6 worm cellular contexts compared by ENCODE assay signal in the genomic region with DNA sequence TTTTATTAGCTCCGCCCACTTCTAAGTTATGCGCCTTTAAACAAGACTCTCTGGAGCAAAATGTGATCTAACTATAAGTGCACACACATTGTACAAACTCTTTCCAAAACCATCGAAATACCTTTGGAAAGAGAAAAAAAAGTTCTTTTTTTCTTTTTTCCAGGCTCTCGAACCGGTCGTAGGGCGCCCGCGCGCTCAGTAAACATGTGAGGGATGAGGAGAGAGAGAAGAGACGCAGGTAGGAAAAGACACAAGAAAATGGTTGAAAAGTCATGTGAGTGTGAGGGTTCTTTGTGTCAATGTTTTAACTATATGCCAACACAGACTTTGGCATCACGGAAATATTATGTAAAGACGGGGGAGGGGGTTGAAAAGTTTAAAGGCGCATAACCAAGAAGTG.
TF ChIP-seq lines count a peak whose summit lies in the region.

No protein-coding gene starts in this region.

TF ChIP-seq in whole organism, L1 larva, 84 proteins besides CTCF, POLR2A, EP300 and RAD21 (continued from another document and continues in another):
- TF ChIP-seq nhr-77 (tag; optimal IDR thresholded peaks at IDR 0.05; lab: Kevin White, UChicago) (peak; percentile 58), egl-13 (tag; optimal IDR thresholded peaks at IDR 0.05; lab: Kevin White, UChicago) (no peak), dsc-1 (tag; optimal IDR thresholded peaks at IDR 0.05; lab: Kevin White, UChicago) (peak; percentile 28), lsy-2 (tag; optimal IDR thresholded peaks at IDR 0.05; lab: Kevin White, UChicago) (peak; percentile 79 to 84), lin-14 (GFP tag; optimal IDR thresholded peaks at IDR 0.05; lab: Kevin White, UChicago) (peak; percentile 94), ztf-11 (tag; optimal IDR thresholded peaks at IDR 0.05; lab: Kevin White, UChicago) (no peak), aha-1 (tag; optimal IDR thresholded peaks at IDR 0.05; lab: Kevin White, UChicago) (no peak), aly-2 (tag; optimal IDR thresholded peaks at IDR 0.05; lab: Kevin White, UChicago) (no peak), efl-1 (optimal IDR thresholded peaks at IDR 0.05; lab: Kevin White, UChicago) (peak; percentile 69 to 71), efl-1 (GFP tag; optimal IDR thresholded peaks at IDR 0.05 in 1 of 2; lab: Kevin White, UChicago) (peak; percentile 62 to 96), ama-1 (optimal IDR thresholded peaks at IDR 0.05; lab: Kevin White, UChicago) (peak; percentile 89), lir-3 (tag; optimal IDR thresholded peaks at IDR 0.05; lab: Kevin White, UChicago; ENCODE audit: poor library complexity) (peak; percentile 62), unc-130 (tag; optimal IDR thresholded peaks at IDR 0.05; lab: Kevin White, UChicago) (peak; percentile 37), nhr-90 (tag; optimal IDR thresholded peaks at IDR 0.05; lab: Kevin White, UChicago; ENCODE audit: poor library complexity) (peak; percentile 86), sox-4 (tag; optimal IDR thresholded peaks at IDR 0.05; lab: Kevin White, UChicago) (no peak), efl-3 (GFP tag; optimal IDR thresholded peaks at IDR 0.05; lab: Kevin White, UChicago) (no peak), lin-13 (GFP tag; optimal IDR thresholded peaks at IDR 0.05; lab: Kevin White, UChicago) (peak; percentile 79), nhr-71 (tag; optimal IDR thresholded peaks at IDR 0.05; lab: Kevin White, UChicago) (peak; percentile 95), nhr-84 (tag; optimal IDR thresholded peaks at IDR 0.05; lab: Kevin White, UChicago) (no peak), hlh-4 (tag; optimal IDR thresholded peaks at IDR 0.05; lab: Kevin White, UChicago) (no peak), lin-15B (tag; optimal IDR thresholded peaks at IDR 0.05; lab: Kevin White, UChicago) (no peak)

TF ChIP-seq in whole organism, L2 larva, 48 proteins besides CTCF, POLR2A, EP300 and RAD21 (continued from another document and continues in another):
- TF ChIP-seq unc-62 (GFP tag; optimal IDR thresholded peaks at IDR 0.05; lab: Kevin White, UChicago) (no peak), nhr-21 (tag; optimal IDR thresholded peaks at IDR 0.05; lab: Kevin White, UChicago) (peak; percentile 59), nhr-6 (tag; optimal IDR thresholded peaks at IDR 0.05; lab: Kevin White, UChicago) (peak; percentile 57), Y55F3AM.14 (GFP tag; optimal IDR thresholded peaks at IDR 0.05; lab: Kevin White, UChicago) (peak; percentile 16), mdl-1 (tag; optimal IDR thresholded peaks at IDR 0.05; lab: Kevin White, UChicago) (peak in 1 of 2 experiments; percentile 34), elt-1 (tag; optimal IDR thresholded peaks at IDR 0.05; lab: Kevin White, UChicago) (no peak), nhr-25 (tag; optimal IDR thresholded peaks at IDR 0.05; lab: Kevin White, UChicago) (peak; percentile 91), crh-2 (tag; optimal IDR thresholded peaks at IDR 0.05; lab: Kevin White, UChicago) (peak; percentile 88), fos-1 (tag; optimal IDR thresholded peaks at IDR 0.05; lab: Kevin White, UChicago) (peak; percentile 59), nhr-11 (tag; optimal IDR thresholded peaks at IDR 0.05; lab: Kevin White, UChicago) (no peak), lin-13 (GFP tag; optimal IDR thresholded peaks at IDR 0.05; lab: Kevin White, UChicago) (peak; percentile 79), sma-9 (GFP tag; optimal IDR thresholded peaks at IDR 0.05; lab: Kevin White, UChicago) (peak; percentile 85), sma-9 (tag; optimal IDR thresholded peaks at IDR 0.05; lab: Kevin White, UChicago) (no peak), lsy-2 (tag; optimal IDR thresholded peaks at IDR 0.05; lab: Kevin White, UChicago) (peak in 1 of 2 experiments; percentile 82), unc-39 (tag; optimal IDR thresholded peaks at IDR 0.05; lab: Kevin White, UChicago) (no peak), F13H6.1 (tag; optimal IDR thresholded peaks at IDR 0.05; lab: Kevin White, UChicago) (peak; percentile 91), egl-27 (tag; optimal IDR thresholded peaks at IDR 0.05; lab: Kevin White, UChicago) (peak; percentile 36), gmeb-1 (tag; optimal IDR thresholded peaks at IDR 0.05; lab: Kevin White, UChicago) (peak; percentile 72), mbf-1 (tag; optimal IDR thresholded peaks at IDR 0.05; lab: Kevin White, UChicago) (no peak), lin-39 (tag; optimal IDR thresholded peaks at IDR 0.05; lab: Kevin White, UChicago) (no peak), ceh-82 (tag; optimal IDR thresholded peaks at IDR 0.05; lab: Kevin White, UChicago) (no peak), ZK546.5 (tag; optimal IDR thresholded peaks at IDR 0.05; lab: Kevin White, UChicago) (no peak)

TF ChIP-seq in whole organism, L3 larva, 47 proteins besides CTCF, POLR2A, EP300 and RAD21 (continued from another document):
- TF ChIP-seq ceh-28 (tag; optimal IDR thresholded peaks at IDR 0.05; lab: Kevin White, UChicago) (peak; percentile 31), snpc-4 (tag; optimal IDR thresholded peaks at IDR 0.05; lab: Kevin White, UChicago) (peak; percentile 40), ceh-9 (tag; optimal IDR thresholded peaks at IDR 0.05; lab: Kevin White, UChicago) (no peak), aly-2 (tag; optimal IDR thresholded peaks at IDR 0.05; lab: Kevin White, UChicago) (no peak), pqm-1 (tag; optimal IDR thresholded peaks at IDR 0.05; lab: Kevin White, UChicago) (no peak), egl-5 (tag; optimal IDR thresholded peaks at IDR 0.05; lab: Kevin White, UChicago) (peak; percentile 91), nhr-11 (tag; optimal IDR thresholded peaks at IDR 0.05; lab: Kevin White, UChicago) (no peak), nhr-12 (tag; optimal IDR thresholded peaks at IDR 0.05; lab: Kevin White, UChicago) (no peak), hmg-11 (tag; optimal IDR thresholded peaks at IDR 0.05; lab: Kevin White, UChicago) (peak; percentile 66), nhr-67 (tag; optimal IDR thresholded peaks at IDR 0.05; lab: Kevin White, UChicago) (no peak), nhr-43 (tag; optimal IDR thresholded peaks at IDR 0.05; lab: Kevin White, UChicago; ENCODE audit: poor library complexity, severe bottlenecking) (peak; percentile 58), jun-1 (tag; optimal IDR thresholded peaks at IDR 0.05; lab: Kevin White, UChicago) (peak; percentile 45), fos-1 (tag; optimal IDR thresholded peaks at IDR 0.05; lab: Kevin White, UChicago) (no peak), fkh-2 (tag; optimal IDR thresholded peaks at IDR 0.05; lab: Kevin White, UChicago) (no peak), ztf-4 (tag; optimal IDR thresholded peaks at IDR 0.05; lab: Kevin White, UChicago) (no peak), ama-1 (optimal IDR thresholded peaks at IDR 0.05; lab: Kevin White, UChicago) (peak; percentile 76), daf-12 (tag; optimal IDR thresholded peaks at IDR 0.05; lab: Kevin White, UChicago) (no peak), R02D3.7 (tag; optimal IDR thresholded peaks at IDR 0.05; lab: Kevin White, UChicago) (no peak), mdl-1 (tag; optimal IDR thresholded peaks at IDR 0.05; lab: Kevin White, UChicago) (peak; percentile 24)
TF ChIP-seq in whole organism, L3 larva: peak in this region for 16.

TF ChIP-seq in whole organism, L4 larva, 104 proteins besides CTCF, POLR2A, EP300 and RAD21 (continued from another document and continues in another):
- no peak for TF ChIP-seq Y48G9A.11 (GFP tag; IDR thresholded peaks at IDR 0.05; lab: Robert Waterston, UW)
- TF ChIP-seq T26A8.4 (GFP tag; IDR thresholded peaks at IDR 0.05; lab: Robert Waterston, UW) = peak; percentile 64
- peak; percentile 53 for TF ChIP-seq nhr-10 (tag; optimal IDR thresholded peaks at IDR 0.05; lab: Kevin White, UChicago)
- no peak for TF ChIP-seq D1046.2 (GFP tag; IDR thresholded peaks at IDR 0.05; lab: Robert Waterston, UW)
- peak; percentile 80 for TF ChIP-seq pha-4 (GFP tag; IDR thresholded peaks at IDR 0.05; lab: Robert Waterston, UW)
- peak; percentile 92 for TF ChIP-seq pha-4 (tag; optimal IDR thresholded peaks at IDR 0.05; lab: Kevin White, UChicago)
- TF ChIP-seq nhr-42 (GFP tag; IDR thresholded peaks at IDR 0.05; lab: Robert Waterston, UW) = 0 out of 2 replicates have a peak, but pooled peaks have one; percentile 58
- no peak for TF ChIP-seq cey-2 (tag; optimal IDR thresholded peaks at IDR 0.05; lab: Kevin White, UChicago; ENCODE audit: borderline replicate concordance, insufficient read depth)
- peak; percentile 28 for TF ChIP-seq dpl-1 (GFP tag; optimal IDR thresholded peaks at IDR 0.05; lab: Kevin White, UChicago)
- TF ChIP-seq saeg-2 (GFP tag; IDR thresholded peaks at IDR 0.05; lab: Robert Waterston, UW) = no peak
- TF ChIP-seq ztf-11 (tag; optimal IDR thresholded peaks at IDR 0.05; lab: Kevin White, UChicago) = no peak
- no peak for TF ChIP-seq jun-1 (tag; optimal IDR thresholded peaks at IDR 0.05; lab: Kevin White, UChicago)
- no peak for TF ChIP-seq mxl-2 (GFP tag; conservative IDR thresholded peaks at IDR 0.05; lab: Robert Waterston, UW)
- peak; percentile 41; the same call in 1 of the 2 replicates for TF ChIP-seq lin-38 (GFP tag; IDR thresholded peaks at IDR 0.05; lab: Robert Waterston, UW)
- no peak for TF ChIP-seq zip-2 (tag; optimal IDR thresholded peaks at IDR 0.05; lab: Kevin White, UChicago)
- peak; percentile 58 for TF ChIP-seq mes-2 (tag; optimal IDR thresholded peaks at IDR 0.05; lab: Kevin White, UChicago; ENCODE audit: poor library complexity, severe bottlenecking)
- TF ChIP-seq zag-1 (tag; optimal IDR thresholded peaks at IDR 0.05; lab: Kevin White, UChicago) = no peak
- no peak for TF ChIP-seq spr-3 (GFP tag; optimal IDR thresholded peaks at IDR 0.05; lab: Kevin White, UChicago)
- peak; percentile 75 for TF ChIP-seq lin-13 (GFP tag; optimal IDR thresholded peaks at IDR 0.05; lab: Kevin White, UChicago)
- TF ChIP-seq lim-7 (GFP tag; IDR thresholded peaks at IDR 0.05; lab: Robert Waterston, UW) = no peak
- TF ChIP-seq snpc-4 (tag; optimal IDR thresholded peaks at IDR 0.05; lab: Kevin White, UChicago) = no peak
- TF ChIP-seq lin-29 (GFP tag; IDR thresholded peaks at IDR 0.05; lab: Robert Waterston, UW) = peak; percentile 77
- no peak for TF ChIP-seq ceh-32 (tag; optimal IDR thresholded peaks at IDR 0.05; lab: Kevin White, UChicago; ENCODE audit: poor library complexity)
- no peak for TF ChIP-seq php-3 (GFP tag; IDR thresholded peaks at IDR 0.05; lab: Robert Waterston, UW)

TF ChIP-seq in whole organism, late embryonic, 69 proteins besides CTCF, POLR2A, EP300 and RAD21 (continued from another document and continues in another):
- TF ChIP-seq zip-5 (tag; optimal IDR thresholded peaks at IDR 0.05; lab: Kevin White, UChicago) = no peak
- no peak for TF ChIP-seq pros-1 (tag; optimal IDR thresholded peaks at IDR 0.05; lab: Kevin White, UChicago)
- TF ChIP-seq ceh-22 (tag; optimal IDR thresholded peaks at IDR 0.05; lab: Kevin White, UChicago) = no peak
- no peak for TF ChIP-seq gmeb-2 (tag; optimal IDR thresholded peaks at IDR 0.05; lab: Kevin White, UChicago)
- TF ChIP-seq lin-11 (tag; optimal IDR thresholded peaks at IDR 0.05; lab: Kevin White, UChicago) = no peak
- no peak for TF ChIP-seq ahr-1 (tag; optimal IDR thresholded peaks at IDR 0.05; lab: Kevin White, UChicago)
- no peak for TF ChIP-seq dve-1 (tag; optimal IDR thresholded peaks at IDR 0.05; lab: Kevin White, UChicago)
- no peak for TF ChIP-seq C08G9.2 (tag; optimal IDR thresholded peaks at IDR 0.05; lab: Kevin White, UChicago)
- no peak for TF ChIP-seq syd-9 (tag; optimal IDR thresholded peaks at IDR 0.05; lab: Kevin White, UChicago)
- no peak for TF ChIP-seq sox-2 (GFP tag; IDR thresholded peaks at IDR 0.05; lab: Robert Waterston, UW)
- TF ChIP-seq F13H6.1 (tag; optimal IDR thresholded peaks at IDR 0.05; lab: Kevin White, UChicago) = peak; percentile 13
- no peak for TF ChIP-seq ama-1 (optimal IDR thresholded peaks at IDR 0.05; lab: Kevin White, UChicago)
- no peak for TF ChIP-seq ztf-16 (tag; optimal IDR thresholded peaks at IDR 0.05; lab: Kevin White, UChicago)
- TF ChIP-seq pha-2 (tag; optimal IDR thresholded peaks at IDR 0.05; lab: Kevin White, UChicago) = no peak
- no peak for TF ChIP-seq hlh-13 (GFP tag; optimal IDR thresholded peaks at IDR 0.05; lab: Kevin White, UChicago)
- peak; percentile 60 for TF ChIP-seq ceh-31 (tag; optimal IDR thresholded peaks at IDR 0.05; lab: Kevin White, UChicago)
- TF ChIP-seq npax-4 (tag; optimal IDR thresholded peaks at IDR 0.05; lab: Kevin White, UChicago) = no peak
- no peak for TF ChIP-seq K02D7.2 (tag; optimal IDR thresholded peaks at IDR 0.05; lab: Kevin White, UChicago)
- TF ChIP-seq hlh-8 (tag; optimal IDR thresholded peaks at IDR 0.05; lab: Kevin White, UChicago) = no peak
- no peak for TF ChIP-seq fkh-10 (GFP tag; optimal IDR thresholded peaks at IDR 0.05; lab: Kevin White, UChicago)
- no peak for TF ChIP-seq tbx-2 (tag; optimal IDR thresholded peaks at IDR 0.05; lab: Kevin White, UChicago)
- TF ChIP-seq ceh-24 (tag; optimal IDR thresholded peaks at IDR 0.05; lab: Kevin White, UChicago) = no peak
- no peak for TF ChIP-seq fax-1 (tag; optimal IDR thresholded peaks at IDR 0.05; lab: Kevin White, UChicago)
- no peak for TF ChIP-seq fkh-6 (tag; optimal IDR thresholded peaks at IDR 0.05; lab: Kevin White, UChicago)
- TF ChIP-seq elt-4 (tag; optimal IDR thresholded peaks at IDR 0.05; lab: Kevin White, UChicago) = no peak
- TF ChIP-seq nfya-1 (tag; optimal IDR thresholded peaks at IDR 0.05; lab: Kevin White, UChicago) = peak; percentile 30
- no peak for TF ChIP-seq elt-2 (tag; optimal IDR thresholded peaks at IDR 0.05; lab: Kevin White, UChicago)
- TF ChIP-seq ceh-34 (tag; optimal IDR thresholded peaks at IDR 0.05; lab: Kevin White, UChicago) = no peak

TF ChIP-seq in whole organism, young adult, 124 proteins besides CTCF, POLR2A, EP300 and RAD21 (continued from another document and continues in another):
- no peak for TF ChIP-seq B0019.2 (GFP tag; conservative IDR thresholded peaks at IDR 0.05; lab: Robert Waterston, UW)
- no peak for TF ChIP-seq madf-8 (GFP tag; conservative IDR thresholded peaks at IDR 0.05; lab: Robert Waterston, UW)
- peak; percentile 41 for TF ChIP-seq lin-54 (GFP tag; optimal IDR thresholded peaks at IDR 0.05; lab: Kevin White, UChicago)
- TF ChIP-seq D2030.7 (GFP tag; IDR thresholded peaks at IDR 0.05; lab: Robert Waterston, UW) = no peak
- TF ChIP-seq lin-26 (GFP tag; IDR thresholded peaks at IDR 0.05; lab: Robert Waterston, UW) = peak; percentile 80
- no peak for TF ChIP-seq fkh-3 (tag; optimal IDR thresholded peaks at IDR 0.05; lab: Kevin White, UChicago)
- TF ChIP-seq madf-6 (GFP tag; IDR thresholded peaks at IDR 0.05; lab: Robert Waterston, UW) = no peak
- TF ChIP-seq ekl-4 (GFP tag; IDR thresholded peaks at IDR 0.05; lab: Robert Waterston, UW) = peak; percentile 83
- TF ChIP-seq attf-3 (GFP tag; conservative IDR thresholded peaks at IDR 0.05; lab: Robert Waterston, UW) = no peak
- TF ChIP-seq dpl-1 (GFP tag; optimal IDR thresholded peaks at IDR 0.05; lab: Kevin White, UChicago) = no peak
- no peak for TF ChIP-seq ztf-28 (GFP tag; IDR thresholded peaks at IDR 0.05; lab: Robert Waterston, UW)
- no peak for TF ChIP-seq athp-1 (tag; optimal IDR thresholded peaks at IDR 0.05; lab: Kevin White, UChicago)
- no peak for TF ChIP-seq dpff-1 (tag; optimal IDR thresholded peaks at IDR 0.05; lab: Kevin White, UChicago)
- TF ChIP-seq aptf-2 (GFP tag; conservative IDR thresholded peaks at IDR 0.05; lab: Robert Waterston, UW) = no peak
- no peak for TF ChIP-seq nfya-1 (tag; optimal IDR thresholded peaks at IDR 0.05; lab: Kevin White, UChicago; ENCODE audit: borderline replicate concordance, insufficient read depth)
- TF ChIP-seq ama-1 (optimal IDR thresholded peaks at IDR 0.05; lab: Kevin White, UChicago) = peak; percentile 60
- no peak for TF ChIP-seq ama-1 (GFP tag; optimal IDR thresholded peaks at IDR 0.05; lab: Kevin White, UChicago)
- no peak for TF ChIP-seq ceh-40 (GFP tag; IDR thresholded peaks at IDR 0.05; lab: Robert Waterston, UW)
- no peak for TF ChIP-seq ceh-91 (GFP tag; IDR thresholded peaks at IDR 0.05; lab: Robert Waterston, UW)
- no peak for TF ChIP-seq efl-1 (GFP tag; optimal IDR thresholded peaks at IDR 0.05; lab: Kevin White, UChicago)
- TF ChIP-seq F10E7.11 (tag; optimal IDR thresholded peaks at IDR 0.05; lab: Kevin White, UChicago) = no peak
- TF ChIP-seq ztf-22 (GFP tag; optimal IDR thresholded peaks at IDR 0.05; lab: Kevin White, UChicago) = no peak
- no peak for TF ChIP-seq F57A8.1 (GFP tag; optimal IDR thresholded peaks at IDR 0.05; lab: Kevin White, UChicago)
- TF ChIP-seq die-1 (tag; optimal IDR thresholded peaks at IDR 0.05; lab: Kevin White, UChicago) = no peak
- peak; percentile 45 for TF ChIP-seq tbp1 (GFP tag; optimal IDR thresholded peaks at IDR 0.05; lab: Kevin White, UChicago)
- no peak for TF ChIP-seq C17E4.6 (GFP tag; IDR thresholded peaks at IDR 0.05; lab: Robert Waterston, UW)
- TF ChIP-seq Y53F4B.3 (GFP tag; IDR thresholded peaks at IDR 0.05; lab: Robert Waterston, UW) = no peak
- no peak for TF ChIP-seq nhr-120 (GFP tag; IDR thresholded peaks at IDR 0.05; lab: Robert Waterston, UW)
- TF ChIP-seq unc-130 (GFP tag; optimal IDR thresholded peaks at IDR 0.05; lab: Kevin White, UChicago) = no peak
- peak; percentile 20 for TF ChIP-seq somi-1 (GFP tag; optimal IDR thresholded peaks at IDR 0.05; lab: Kevin White, UChicago)
- no peak for TF ChIP-seq lsl-1 (GFP tag; optimal IDR thresholded peaks at IDR 0.05; lab: Kevin White, UChicago)
